Worm (Caenorhabditis elegans): ENCODE results near the gene srh-104.

DNA sequence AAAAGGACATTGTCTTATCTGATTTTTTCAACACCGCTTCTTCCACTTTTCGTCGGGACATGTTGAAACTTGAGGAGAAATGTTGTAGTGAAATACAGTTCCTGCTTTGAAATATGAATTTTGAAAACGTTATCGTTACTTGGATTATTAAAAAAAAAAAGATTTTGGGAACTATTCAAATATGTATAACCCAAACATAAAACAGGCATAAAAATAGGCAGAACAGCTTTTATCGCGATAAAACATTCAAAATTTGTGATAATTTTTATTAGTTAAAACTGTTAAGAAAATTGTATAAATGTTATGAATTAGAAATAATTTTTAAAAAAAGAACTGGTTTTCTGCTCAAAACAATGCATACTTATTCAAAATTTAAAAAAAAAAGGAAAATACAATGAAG is 12.4 kb upstream of the srh-104 start, which contains the start of gene bgnt-1.3:
- TF ChIP-seq cey-2 (tag; optimal IDR thresholded peaks at IDR 0.05; ENCODE audit: borderline replicate concordance, insufficient read depth) (no peak), ama-1 (optimal IDR thresholded peaks at IDR 0.05) (no peak), jun-1 (tag; optimal IDR thresholded peaks at IDR 0.05) (no peak), spr-1 (tag; optimal IDR thresholded peaks at IDR 0.05) (no peak), ces-1 (GFP tag; optimal IDR thresholded peaks at IDR 0.05) (no peak), lin-38 (GFP tag; IDR thresholded peaks at IDR 0.05) (no peak), zfp-3 (GFP tag; conservative IDR thresholded peaks at IDR 0.05) (no peak)

Measured in whole organism, L4 larva.